Fruit fly (Drosophila melanogaster): ENCODE measurements around the gene Abcd3.

Abcd3 gene

DNA sequence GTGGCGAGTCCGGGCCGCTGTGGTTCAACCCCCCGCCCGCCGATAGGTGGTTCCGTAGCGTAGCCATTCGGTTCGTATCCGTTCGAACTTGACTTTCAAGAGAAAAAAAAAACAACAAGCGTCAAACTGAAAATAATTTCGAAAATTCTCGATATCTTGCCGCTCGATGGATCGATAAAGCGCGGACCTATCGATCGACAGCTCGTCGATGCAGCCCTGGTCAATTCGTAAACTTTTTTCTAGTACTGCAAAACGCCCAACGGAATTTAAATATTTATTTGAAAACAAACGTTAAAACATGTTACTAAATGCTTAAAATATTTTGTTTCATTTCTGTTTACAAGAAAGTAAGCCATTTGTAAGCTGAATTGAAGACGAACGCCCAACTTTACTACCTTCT is 11.6 kb downstream of the Abcd3 start (continued):
- TF ChIP-seq CG11456 (GFP tag; IDR thresholded peaks at IDR 0.05) (no peak), Rfx (GFP tag; IDR thresholded peaks at IDR 0.05) (peak; percentile 28; the same call in 1 of the 2 replicates), CG13296 (GFP tag; optimal IDR thresholded peaks at IDR 0.05) (no peak), CG14965 (GFP tag; optimal IDR thresholded peaks at IDR 0.05; ENCODE audit: borderline replicate concordance) (no peak), CTCF (GFP tag; optimal IDR thresholded peaks at IDR 0.05) (no peak), lov (optimal IDR thresholded peaks at IDR 0.05) (no peak), lov (GFP tag; IDR thresholded peaks at IDR 0.05) (no peak), pho (GFP tag; optimal IDR thresholded peaks at IDR 0.05) (no peak), NK7.1 (GFP tag; optimal IDR thresholded peaks at IDR 0.05) (no peak), Mrtf (GFP tag; IDR thresholded peaks at IDR 0.05) (no peak), Doc2 (GFP tag; IDR thresholded peaks at IDR 0.05) (no peak), Chrac-16 (GFP tag; optimal IDR thresholded peaks at IDR 0.05) (no peak), sima (GFP tag; optimal IDR thresholded peaks at IDR 0.05) (no peak), CG9215 (GFP tag; IDR thresholded peaks at IDR 0.05) (no peak), CG2120 (GFP tag; optimal IDR thresholded peaks at IDR 0.05) (peak; percentile 49), nmo (GFP tag; optimal IDR thresholded peaks at IDR 0.05) (no peak), CG14667 (GFP tag; IDR thresholded peaks at IDR 0.05) (no peak), CG31224 (GFP tag; IDR thresholded peaks at IDR 0.05) (no peak), CG12299 (tag; optimal IDR thresholded peaks at IDR 0.05) (no peak), Antp (GFP tag; optimal IDR thresholded peaks at IDR 0.05) (no peak), jing (GFP tag; optimal IDR thresholded peaks at IDR 0.05) (no peak), p53 (GFP tag; optimal IDR thresholded peaks at IDR 0.05) (no peak), zen (tag; optimal IDR thresholded peaks at IDR 0.05) (no peak), Drgx (GFP tag; IDR thresholded peaks at IDR 0.05) (no peak), dysf (GFP tag; IDR thresholded peaks at IDR 0.05) (no peak), CG8765 (GFP tag; IDR thresholded peaks at IDR 0.05) (no peak), CG18619 (GFP tag; optimal IDR thresholded peaks at IDR 0.05) (no peak), HHEX (GFP tag; optimal IDR thresholded peaks at IDR 0.05) (no peak), tin (GFP tag; optimal IDR thresholded peaks at IDR 0.05) (no peak), pzg (GFP tag; optimal IDR thresholded peaks at IDR 0.05) (peak; percentile 69), CG3163 (GFP tag; optimal IDR thresholded peaks at IDR 0.05) (peak; percentile 10), CG30403 (GFP tag; optimal IDR thresholded peaks at IDR 0.05) (no peak), CG11504 (tag; optimal IDR thresholded peaks at IDR 0.05) (no peak), CG2129 (GFP tag; IDR thresholded peaks at IDR 0.05; ENCODE audit: partially characterized antibody) (no peak), D19B (GFP tag; optimal IDR thresholded peaks at IDR 0.05) (no peak), E2f2 (GFP tag; IDR thresholded peaks at IDR 0.05) (peak; percentile 96), Mes4 (GFP tag; optimal IDR thresholded peaks at IDR 0.05) (no peak), Usf (GFP tag; optimal IDR thresholded peaks at IDR 0.05) (no peak), bowl (GFP tag; IDR thresholded peaks at IDR 0.05) (no peak), CG11695 (GFP tag; IDR thresholded peaks at IDR 0.05) (no peak), CG31365 (tag; optimal IDR thresholded peaks at IDR 0.05) (no peak), ttk (GFP tag; IDR thresholded peaks at IDR 0.05) (no peak), ems (GFP tag; optimal IDR thresholded peaks at IDR 0.05) (no peak), Hr51 (GFP tag; optimal IDR thresholded peaks at IDR 0.05) (no peak), Scr (GFP tag; IDR thresholded peaks at IDR 0.05; ENCODE audit: partially characterized antibody) (peak; percentile 55), CG10209 (GFP tag; optimal IDR thresholded peaks at IDR 0.05) (no peak), Kr (GFP tag; optimal IDR thresholded peaks at IDR 0.05) (no peak), Dfd (GFP tag; optimal IDR thresholded peaks at IDR 0.05) (no peak), CG13287 (GFP tag; IDR thresholded peaks at IDR 0.05; ENCODE audit: partially characterized antibody) (peak; percentile 69), eyg (GFP tag; optimal IDR thresholded peaks at IDR 0.05) (no peak), CG11723 (GFP tag; optimal IDR thresholded peaks at IDR 0.05) (no peak), ase (GFP tag; IDR thresholded peaks at IDR 0.05) (no peak), CG10654 (GFP tag; optimal IDR thresholded peaks at IDR 0.05) (no peak), CG9876 (GFP tag; optimal IDR thresholded peaks at IDR 0.05) (no peak)
